Fruit fly (Drosophila melanogaster): Measurements from ENCODE around the gene CG14811.

Gene CG14811

dm6 chrX:1772626-1773025 is 49.6 kb downstream of the CG14811 start:
- no peak for TF ChIP-seq noc (tag; optimal IDR thresholded peaks at IDR 0.05)

Measured in whole organism, larva.